Fruit fly (Drosophila melanogaster) whole organism, prepupa: Measurements from ENCODE around the gene fon.

Source experiments
- Blimp-1 ChIP-seq: fragments of 200-800 bp; sonication (Bioruptor generic); optimal IDR thresholded peaks from 3 replicates; lab custom pipeline; 2017; ENCODE audit warnings: missing biosample characterization, missing genetic modification characterization, mild to moderate bottlenecking, moderate library complexity, missing genetic modification reagents
- CG10631 ChIP-seq: fragments of 200-800 bp; sonication (Bioruptor generic); optimal IDR thresholded peaks from 2 replicates; lab custom pipeline; 2016; ENCODE audit warnings: missing biosample characterization, missing genetic modification characterization
- CG11762 ChIP-seq: fragments of 200-800 bp; sonication (Bioruptor generic); optimal IDR thresholded peaks from 3 replicates; lab custom pipeline; 2016; ENCODE audit warnings: missing biosample characterization, missing genetic modification characterization; ENCODE audit not compliant: insufficient read depth
- CG11902 ChIP-seq: fragments of 200-800 bp; sonication (Bioruptor generic); optimal IDR thresholded peaks from 3 replicates; lab custom pipeline; 2016; ENCODE audit warnings: missing biosample characterization, missing genetic modification characterization
- CG15336 ChIP-seq: fragments of 200-800 bp; sonication (Bioruptor generic); IDR thresholded peaks from 2 replicates; pipeline ENCODE4 v1.3.6; 2022; ENCODE audit warnings: missing biosample characterization, missing genetic modification characterization
- CG1621 ChIP-seq: fragments of 200-800 bp; sonication (Bioruptor generic); optimal IDR thresholded peaks from 3 replicates; lab custom pipeline; 2018; ENCODE audit warnings: missing biosample characterization, mild to moderate bottlenecking, missing genetic modification characterization
- CG32006 ChIP-seq: fragments of 200-800 bp; sonication (Bioruptor generic); optimal IDR thresholded peaks from 3 replicates; lab custom pipeline; 2017; ENCODE audit warnings: missing biosample characterization, mild to moderate bottlenecking, missing genetic modification characterization
- CG34406 ChIP-seq: fragments of 200-800 bp; sonication (Bioruptor generic); optimal IDR thresholded peaks from 3 replicates; lab custom pipeline; 2016; ENCODE audit warnings: missing biosample characterization, missing genetic modification characterization
- CG3919 ChIP-seq: fragments of 200-800 bp; sonication (Bioruptor generic); optimal IDR thresholded peaks from 3 replicates; lab custom pipeline; 2016; ENCODE audit warnings: missing biosample characterization, missing genetic modification characterization
- CG6163 ChIP-seq: fragments of 200-800 bp; sonication (Bioruptor generic); IDR thresholded peaks from 3 replicates; pipeline ENCODE4 v1.3.6; 2022; ENCODE audit warnings: missing biosample characterization, missing genetic modification characterization
- CG6792 ChIP-seq: fragments of 200-800 bp; sonication (Bioruptor generic); optimal IDR thresholded peaks from 3 replicates; lab custom pipeline; 2016; ENCODE audit warnings: missing biosample characterization, missing genetic modification characterization
- CG6854 ChIP-seq: fragments of 200-800 bp; sonication (Bioruptor generic); optimal IDR thresholded peaks from 2 replicates; lab custom pipeline; 2017; ENCODE audit warnings: missing biosample characterization, mild to moderate bottlenecking, missing genetic modification characterization
- CG7368 ChIP-seq: fragments of 200-800 bp; sonication (Bioruptor generic); optimal IDR thresholded peaks from 3 replicates; lab custom pipeline; 2016; ENCODE audit warnings: missing biosample characterization, missing genetic modification characterization
- CG8119 ChIP-seq: fragments of 200-800 bp; sonication (Bioruptor generic); IDR thresholded peaks from 3 replicates; pipeline ENCODE4 v1.3.6; 2022; ENCODE audit warnings: missing biosample characterization, missing genetic modification characterization
- CG8632 ChIP-seq: fragments of 200-800 bp; sonication (Bioruptor generic); optimal IDR thresholded peaks from 3 replicates; lab custom pipeline; 2016; ENCODE audit warnings: missing biosample characterization, missing genetic modification characterization
- CG9139 ChIP-seq: fragments of 200-800 bp; sonication (Bioruptor generic); optimal IDR thresholded peaks from 3 replicates; lab custom pipeline; 2017; ENCODE audit warnings: missing biosample characterization, mild to moderate bottlenecking, missing genetic modification characterization
- Eip78C ChIP-seq: fragments of 200-800 bp; sonication (Bioruptor generic); peaks from one replicate; lab custom pipeline; 2016; ENCODE audit warnings: missing biosample characterization, missing genetic modification characterization
- Eip93F ChIP-seq: fragments of 200-800 bp; sonication (Bioruptor generic); optimal IDR thresholded peaks from 2 replicates; lab custom pipeline; 2016; ENCODE audit warnings: missing biosample characterization, mild to moderate bottlenecking, missing genetic modification characterization
- Ets96B ChIP-seq: fragments of 200-800 bp; optimal IDR thresholded peaks from 2 replicates; lab custom pipeline; 2019; ENCODE audit warnings: missing biosample characterization, mild to moderate bottlenecking, missing genetic modification characterization, moderate library complexity
- Gug ChIP-seq: fragments of 200-800 bp; sonication (Bioruptor generic); IDR thresholded peaks from 2 replicates; pipeline ENCODE4 v1.3.6; 2022; ENCODE audit warnings: missing biosample characterization, missing genetic modification characterization
- Met ChIP-seq: fragments of 200-800 bp; sonication (Bioruptor generic); optimal IDR thresholded peaks from 3 replicates; lab custom pipeline; 2016; ENCODE audit warnings: missing biosample characterization, missing genetic modification characterization
- OdsH ChIP-seq: fragments of 200-800 bp; sonication (Bioruptor generic); optimal IDR thresholded peaks from 3 replicates; lab custom pipeline; 2016; ENCODE audit warnings: missing biosample characterization, missing genetic modification characterization
- Smox ChIP-seq: fragments of 200-800 bp; sonication (Bioruptor generic); optimal IDR thresholded peaks from 3 replicates; lab custom pipeline; 2016; ENCODE audit warnings: missing biosample characterization, missing genetic modification characterization
- Sox15 ChIP-seq: fragments of 200-800 bp; sonication (Bioruptor generic); optimal IDR thresholded peaks from 3 replicates; lab custom pipeline; 2016; ENCODE audit warnings: missing biosample characterization, missing genetic modification characterization
- achi ChIP-seq: fragments of 200-800 bp; sonication (Bioruptor generic); optimal IDR thresholded peaks from 3 replicates; lab custom pipeline; 2016; ENCODE audit warnings: missing biosample characterization, missing genetic modification characterization
- cyc ChIP-seq: fragments of 200-800 bp; sonication (Bioruptor generic); optimal IDR thresholded peaks from 3 replicates; lab custom pipeline; 2016; ENCODE audit warnings: missing biosample characterization, missing genetic modification characterization
- dsx ChIP-seq: fragments of 200-800 bp; optimal IDR thresholded peaks from 3 replicates; lab custom pipeline; 2019; ENCODE audit warnings: missing biosample characterization, mild to moderate bottlenecking, missing genetic modification characterization, moderate library complexity; ENCODE audit not compliant: poor library complexity, severe bottlenecking
- esn ChIP-seq: fragments of 200-800 bp; sonication (Bioruptor generic); optimal IDR thresholded peaks from 2 replicates; lab custom pipeline; 2016; ENCODE audit warnings: missing biosample characterization, mild to moderate bottlenecking, missing genetic modification characterization, moderate library complexity
- fd59A ChIP-seq: fragments of 200-800 bp; sonication (Bioruptor generic); optimal IDR thresholded peaks from 2 replicates; lab custom pipeline; 2017; ENCODE audit warnings: missing biosample characterization, mild to moderate bottlenecking, missing genetic modification characterization, missing genetic modification reagents
- fd85E ChIP-seq: fragments of 200-800 bp; sonication (Bioruptor generic); optimal IDR thresholded peaks from 3 replicates; lab custom pipeline; 2016; ENCODE audit warnings: missing biosample characterization, missing genetic modification characterization
- fkh ChIP-seq: fragments of 200-800 bp; sonication (Bioruptor generic); optimal IDR thresholded peaks from 3 replicates; lab custom pipeline; 2017; ENCODE audit warnings: missing biosample characterization, mild to moderate bottlenecking, missing genetic modification characterization, moderate library complexity
- spab ChIP-seq: fragments of 200-800 bp; sonication (Bioruptor generic); optimal IDR thresholded peaks from 2 replicates; lab custom pipeline; 2017; ENCODE audit warnings: missing biosample characterization, mild to moderate bottlenecking, missing genetic modification characterization, missing genetic modification reagents
- ss ChIP-seq, 2 experiments: fragments of 200-800 bp; sonication (Bioruptor generic); optimal IDR thresholded peaks; 2 replicates in 1 of 2; 3 replicates in 1 of 2; lab custom pipeline; 2017 to 2018; ENCODE audit warnings: mild to moderate bottlenecking in 2 of 2, missing biosample characterization in 2 of 2, missing genetic modification characterization in 2 of 2, moderate library complexity in 1 of 2
- svp ChIP-seq: fragments of 200-800 bp; sonication (Bioruptor generic); peaks from one replicate; lab custom pipeline; 2016; ENCODE audit warnings: missing biosample characterization, missing genetic modification characterization
- topi ChIP-seq: fragments of 200-800 bp; sonication (Bioruptor generic); optimal IDR thresholded peaks from 3 replicates; lab custom pipeline; 2016; ENCODE audit warnings: missing biosample characterization, missing genetic modification characterization
- vri ChIP-seq: fragments of 200-800 bp; sonication (Bioruptor generic); optimal IDR thresholded peaks from 3 replicates; lab custom pipeline; 2016; ENCODE audit warnings: missing biosample characterization, mild to moderate bottlenecking, missing genetic modification characterization

Gene fon

dm6 chr2L:19415133-19415532 lies 29.1 kb upstream of the fon start:
- TF ChIP-seq Met (GFP tag; lab: Kevin White, UChicago) (no peak), CG6792 (GFP tag; lab: Kevin White, UChicago) (no peak), fd85E (no peak), Sox15 (GFP tag; lab: Kevin White, UChicago) (no peak), CG8119 (no peak), spab (GFP tag; lab: Kevin White, UChicago) (no peak), CG7368 (GFP tag; lab: Kevin White, UChicago) (no peak), CG11762 (GFP tag; lab: Kevin White, UChicago) (no peak), CG8632 (GFP tag; lab: Kevin White, UChicago) (no peak), CG32006 (GFP tag; lab: Kevin White, UChicago) (no peak), cyc (GFP tag; lab: Kevin White, UChicago) (no peak), CG11902 (GFP tag; lab: Kevin White, UChicago) (no peak), CG1621 (no peak), fd59A (GFP tag; lab: Kevin White, UChicago) (no peak), OdsH (GFP tag; lab: Kevin White, UChicago) (no peak), esn (no peak), CG6854 (GFP tag; lab: Kevin White, UChicago) (no peak), Smox (no peak), Eip93F (GFP tag; lab: Kevin White, UChicago) (no peak), Ets96B (no peak)
- TF ChIP-seq, all 60 proteins: peak for 0

- peak; percentile 36 for TF ChIP-seq dsx (GFP tag; lab: Kevin White, UChicago)
- TF ChIP-seq ss (GFP tag; optimal IDR thresholded peaks at IDR 0.05; lab: Kevin White, UChicago), result peak in 1 of 2 experiments; percentile 11
- TF ChIP-seq CG6854 (GFP tag; lab: Kevin White, UChicago), result no peak
- peak; percentile 33 for TF ChIP-seq svp (GFP tag; lab: Kevin White, UChicago)
- no peak for TF ChIP-seq Met (GFP tag; lab: Kevin White, UChicago)
- TF ChIP-seq Blimp-1 (GFP tag; lab: Kevin White, UChicago), result peak; percentile 32
Measured at dm6 chr2L:19414233-19414749, 28.3 kb upstream of the fon start.

- peak; percentile 96 for TF ChIP-seq svp (GFP tag; lab: Kevin White, UChicago)
- no peak for TF ChIP-seq Eip93F (GFP tag; lab: Kevin White, UChicago)
- no peak for TF ChIP-seq Gug (GFP tag; lab: Robert Waterston, UW)
- no peak for TF ChIP-seq ss (GFP tag; optimal IDR thresholded peaks at IDR 0.05; lab: Kevin White, UChicago)
- no peak for TF ChIP-seq fd85E
- TF ChIP-seq CG3919 (GFP tag; lab: Kevin White, UChicago), result no peak
- TF ChIP-seq CG6163 (GFP tag; lab: Robert Waterston, UW), result no peak
- no peak for TF ChIP-seq CG34406 (GFP tag; lab: Kevin White, UChicago)
- TF ChIP-seq achi (GFP tag; lab: Kevin White, UChicago), result no peak
- TF ChIP-seq Eip78C (GFP tag; lab: Kevin White, UChicago), result peak; percentile 8
- TF ChIP-seq CG6792 (GFP tag; lab: Kevin White, UChicago), result no peak
- TF ChIP-seq CG9139, result no peak
Measured at dm6 chr2L:19413118-19413893, 27.3 kb upstream of the fon start.

dm6 chr2L:19411966-19412365 lies 26.0 kb upstream of the fon start:
- TF ChIP-seq Blimp-1 (GFP tag; lab: Kevin White, UChicago), result no peak
- no peak for TF ChIP-seq CG10631 (GFP tag; lab: Kevin White, UChicago)
- TF ChIP-seq fkh (GFP tag; lab: Kevin White, UChicago), result peak; percentile 72
- TF ChIP-seq vri (GFP tag; lab: Kevin White, UChicago), result no peak
- TF ChIP-seq topi (GFP tag; lab: Kevin White, UChicago), result no peak
- TF ChIP-seq CG11762 (GFP tag; lab: Kevin White, UChicago), result no peak
- no peak for TF ChIP-seq CG15336 (GFP tag; lab: Robert Waterston, UW)
